Worm (Caenorhabditis elegans) whole organism, L4/young adult: Measurements from ENCODE around the gene DC2.5.

Source experiments
- dao-5 ChIP-seq: sonication (generic microtip); optimal IDR thresholded peaks from 2 replicates; lab custom pipeline; 2016; ENCODE audit warnings: missing genotype, missing genetic modification characterization, moderate library complexity, missing compliant biosample characterization
- him-1 ChIP-seq: sonication (generic microtip); optimal IDR thresholded peaks from 2 replicates; lab custom pipeline; 2016; ENCODE audit warnings: missing genotype, missing genetic modification reagents, missing genetic modification characterization, missing compliant biosample characterization

DNA sequence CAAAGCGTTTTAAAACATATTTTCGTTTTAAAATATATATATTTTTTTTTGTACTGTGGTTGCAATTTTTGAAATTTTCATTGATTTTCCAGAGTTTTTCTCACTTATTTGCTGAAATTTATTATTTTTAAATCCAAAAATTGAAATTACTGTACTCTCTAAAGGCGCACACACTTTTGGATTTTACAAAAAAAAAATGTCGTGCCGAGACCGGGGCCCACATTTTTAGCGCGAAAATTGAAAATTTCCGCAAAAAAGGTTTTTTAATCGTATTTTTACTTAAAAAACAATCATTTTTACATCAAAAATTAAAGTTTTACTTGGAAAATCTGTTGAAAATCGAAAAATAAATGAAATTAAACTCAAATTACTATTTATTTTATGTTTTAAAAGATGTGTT is 27.5 kb downstream of the DC2.5 start:
- TF ChIP-seq him-1 (tag; lab: Kevin White, UChicago) = no peak
- no peak for TF ChIP-seq dao-5 (tag; lab: Kevin White, UChicago)
